Worm (Caenorhabditis elegans) whole organism, L1 larva: ENCODE data around the gene fbxa-209.

ENCODE experiments used
- C16A3.4 ChIP-seq: fragments of 150-350 bp; optimal IDR thresholded peaks from 2 replicates; lab custom pipeline; 2014; ENCODE audit warnings: missing biosample characterization, missing genetic modification characterization
- C34B4.2 ChIP-seq: sonication (generic microtip); optimal IDR thresholded peaks from 2 replicates; lab custom pipeline; 2017; ENCODE audit warnings: mild to moderate bottlenecking, missing genetic modification characterization, missing compliant biosample characterization
- F16B12.6 ChIP-seq: fragments of 150-350 bp; optimal IDR thresholded peaks from 2 replicates; lab custom pipeline; 2014; ENCODE audit warnings: missing biosample characterization, missing genetic modification characterization
- Y116A8C.19 ChIP-seq: sonication (generic microtip); optimal IDR thresholded peaks from 2 replicates; lab custom pipeline; 2016; ENCODE audit warnings: missing compliant biosample characterization, missing genetic modification characterization, borderline replicate concordance
- aha-1 ChIP-seq: fragments of 150-350 bp; optimal IDR thresholded peaks from 2 replicates; lab custom pipeline; 2014; ENCODE audit warnings: missing biosample characterization, missing genetic modification characterization
- alr-1 ChIP-seq: fragments of 200-800 bp; sonication (Bioruptor generic); optimal IDR thresholded peaks from 2 replicates; lab custom pipeline; 2018; ENCODE audit warnings: borderline replicate concordance, mild to moderate bottlenecking, missing genetic modification characterization, missing compliant biosample characterization
- aly-2 ChIP-seq: fragments of 150-350 bp; optimal IDR thresholded peaks from 2 replicates; lab custom pipeline; 2014; ENCODE audit warnings: missing biosample characterization, missing genetic modification characterization
- blmp-1 ChIP-seq: fragments of 150-350 bp; optimal IDR thresholded peaks from 2 replicates; lab custom pipeline; 2014; ENCODE audit warnings: missing biosample characterization, missing genetic modification characterization
- ceh-88 ChIP-seq: fragments of 200-800 bp; sonication (Bioruptor generic); IDR thresholded peaks from 2 replicates; pipeline ENCODE4 v1.3.6; 2022; ENCODE audit warnings: missing genetic modification characterization, missing compliant biosample characterization
- ceh-90 ChIP-seq: sonication (generic microtip); optimal IDR thresholded peaks from 2 replicates; lab custom pipeline; 2016; ENCODE audit warnings: missing genetic modification characterization, missing compliant biosample characterization
- dpl-1 ChIP-seq, 3 experiments: fragments of 150-350 bp in 2 of 3; sonication (generic microtip) in 1 of 3; optimal IDR thresholded peaks; 2 replicates each; lab custom pipeline; 2014 to 2017; ENCODE audit warnings: missing biosample characterization in 3 of 3, missing genetic modification characterization in 3 of 3, missing genetic modification reagents in 3 of 3
- efl-1 ChIP-seq, 4 experiments: fragments of 150-350 bp; optimal IDR thresholded peaks in 3 of 4; peaks in 1 of 4; 1 replicate in 1 of 4; 2 replicates in 3 of 4; lab custom pipeline; 2014; ENCODE audit warnings: missing biosample characterization in 2 of 4, missing genetic modification characterization in 2 of 4, missing genetic modification reagents in 2 of 4
- efl-3 ChIP-seq: fragments of 200-800 bp; sonication (Bioruptor generic); optimal IDR thresholded peaks from 2 replicates; lab custom pipeline; 2018; ENCODE audit warnings: mild to moderate bottlenecking, missing genetic modification characterization, missing compliant biosample characterization
- egl-27 ChIP-seq, 2 experiments: fragments of 150-350 bp in 1 of 2; sonication (generic microtip); optimal IDR thresholded peaks; 3 replicates each; lab custom pipeline; 2017 to 2018; ENCODE audit warnings: missing biosample characterization in 2 of 2, missing genetic modification characterization in 2 of 2, missing genetic modification reagents in 2 of 2
- fkh-4 ChIP-seq: sonication (generic microtip); optimal IDR thresholded peaks from 2 replicates; lab custom pipeline; 2016; ENCODE audit warnings: missing compliant biosample characterization, missing genetic modification characterization, borderline replicate concordance
- fkh-8 ChIP-seq: sonication (generic microtip); optimal IDR thresholded peaks from 2 replicates; lab custom pipeline; 2016; ENCODE audit warnings: mild to moderate bottlenecking, missing genetic modification characterization, missing compliant biosample characterization
- fos-1 ChIP-seq: fragments of 150-350 bp; optimal IDR thresholded peaks from 2 replicates; lab custom pipeline; 2014; ENCODE audit warnings: missing biosample characterization, missing genetic modification characterization
- grh-1 ChIP-seq: fragments of 200-800 bp; sonication (Bioruptor generic); IDR thresholded peaks from 2 replicates; pipeline ENCODE4 v1.3.6; 2022; ENCODE audit warnings: missing genetic modification reagents, missing genetic modification characterization, missing compliant biosample characterization
- lin-13 ChIP-seq: fragments of 150-350 bp; optimal IDR thresholded peaks from 2 replicates; lab custom pipeline; 2014; ENCODE audit warnings: missing biosample characterization, missing genetic modification reagents, missing genetic modification characterization
- lin-15B ChIP-seq: fragments of 150-350 bp; sonication (generic microtip); optimal IDR thresholded peaks from 3 replicates; lab custom pipeline; 2014; ENCODE audit warnings: missing biosample characterization, missing genetic modification characterization
- lin-35 ChIP-seq, 2 experiments: fragments of 150-350 bp; optimal IDR thresholded peaks; 2 replicates each; lab custom pipeline; 2014; ENCODE audit warnings: missing biosample characterization in 2 of 2, missing genetic modification characterization in 2 of 2, missing genetic modification reagents in 2 of 2
- mab-9 ChIP-seq: fragments of 200-800 bp; sonication (Bioruptor generic); IDR thresholded peaks from 2 replicates; pipeline ENCODE4 v1.3.6; 2022; ENCODE audit warnings: missing genetic modification reagents, missing genetic modification characterization, missing compliant biosample characterization
- mef-2 ChIP-seq: fragments of 150-350 bp; optimal IDR thresholded peaks from 2 replicates; lab custom pipeline; 2014; ENCODE audit warnings: missing biosample characterization, missing genetic modification characterization
- nhr-11 ChIP-seq: fragments of 150-350 bp; optimal IDR thresholded peaks from 2 replicates; lab custom pipeline; 2014; ENCODE audit warnings: missing biosample characterization, missing genetic modification characterization
- nhr-12 ChIP-seq: sonication (generic microtip); optimal IDR thresholded peaks from 2 replicates; lab custom pipeline; 2017; ENCODE audit warnings: missing biosample characterization, missing genetic modification characterization
- nhr-19 ChIP-seq: fragments of 200-800 bp; sonication (Bioruptor generic); conservative IDR thresholded peaks from 2 replicates; pipeline ENCODE4 v1.3.6; 2022; ENCODE audit warnings: missing genetic modification characterization, missing compliant biosample characterization
- nhr-20 ChIP-seq: sonication (generic microtip); optimal IDR thresholded peaks from 2 replicates; lab custom pipeline; 2016; ENCODE audit warnings: mild to moderate bottlenecking, missing genetic modification characterization, missing compliant biosample characterization
- nhr-237 ChIP-seq: fragments of 150-350 bp; optimal IDR thresholded peaks from 2 replicates; lab custom pipeline; 2014; ENCODE audit warnings: missing biosample characterization, missing genetic modification characterization
- nhr-71 ChIP-seq: sonication (generic microtip); optimal IDR thresholded peaks from 2 replicates; lab custom pipeline; 2016; ENCODE audit warnings: mild to moderate bottlenecking, missing genetic modification characterization, moderate library complexity, missing compliant biosample characterization
- nhr-76 ChIP-seq: sonication (generic microtip); optimal IDR thresholded peaks from 2 replicates; lab custom pipeline; 2017; ENCODE audit warnings: missing biosample characterization, missing genetic modification characterization
- nhr-85 ChIP-seq: sonication (generic microtip); peaks from one replicate; lab custom pipeline; 2016; ENCODE audit warnings: missing genetic modification characterization, inconsistent platforms, missing compliant biosample characterization
- nhr-90 ChIP-seq: sonication (generic microtip); optimal IDR thresholded peaks from 2 replicates; lab custom pipeline; 2016; ENCODE audit warnings: mild to moderate bottlenecking, missing genetic modification characterization, missing compliant biosample characterization; ENCODE audit not compliant: poor library complexity
- pqm-1 ChIP-seq: sonication (generic microtip); optimal IDR thresholded peaks from 3 replicates; lab custom pipeline; 2017; ENCODE audit warnings: missing biosample characterization, missing genetic modification characterization
- rnt-1 ChIP-seq: sonication (generic microtip); optimal IDR thresholded peaks from 2 replicates; lab custom pipeline; 2016; ENCODE audit warnings: mild to moderate bottlenecking, missing genetic modification characterization, moderate library complexity, missing compliant biosample characterization
- skn-1 ChIP-seq: fragments of 150-350 bp; optimal IDR thresholded peaks from 2 replicates; lab custom pipeline; 2014; ENCODE audit warnings: missing biosample characterization, missing genetic modification characterization
- sptf-1 ChIP-seq: fragments of 150-350 bp; optimal IDR thresholded peaks from 2 replicates; lab custom pipeline; 2014; ENCODE audit warnings: missing biosample characterization, missing genetic modification characterization
- sup-37 ChIP-seq: fragments of 200-800 bp; sonication (Bioruptor generic); optimal IDR thresholded peaks from 2 replicates; lab custom pipeline; 2018; ENCODE audit warnings: mild to moderate bottlenecking, missing genetic modification characterization, missing compliant biosample characterization
- swsn-7 ChIP-seq: sonication (generic microtip); optimal IDR thresholded peaks from 2 replicates; lab custom pipeline; 2016; ENCODE audit warnings: missing genetic modification characterization, missing compliant biosample characterization
- tlp-1 ChIP-seq: fragments of 150-350 bp; optimal IDR thresholded peaks from 2 replicates; lab custom pipeline; 2014; ENCODE audit warnings: missing biosample characterization, missing genetic modification characterization
- unc-130 ChIP-seq: fragments of 150-350 bp; optimal IDR thresholded peaks from 2 replicates; lab custom pipeline; 2017; ENCODE audit warnings: missing biosample characterization, missing genetic modification characterization, inconsistent platforms
- unc-86 ChIP-seq: sonication (generic microtip); optimal IDR thresholded peaks from 2 replicates; lab custom pipeline; 2016; ENCODE audit warnings: missing genetic modification characterization, missing compliant biosample characterization
- unc-98 ChIP-seq: fragments of 200-800 bp; sonication (Bioruptor generic); IDR thresholded peaks from 2 replicates; pipeline ENCODE4 v1.3.6; 2022; ENCODE audit warnings: missing genetic modification characterization, missing compliant biosample characterization
- vab-15 ChIP-seq: sonication (generic microtip); optimal IDR thresholded peaks from 2 replicates; lab custom pipeline; 2017; ENCODE audit warnings: missing genotype, mild to moderate bottlenecking, missing genetic modification characterization, missing compliant biosample characterization
- zag-1 ChIP-seq: fragments of 150-350 bp; optimal IDR thresholded peaks from 2 replicates; lab custom pipeline; 2014; ENCODE audit warnings: missing biosample characterization, missing genetic modification characterization
- zip-4 ChIP-seq: fragments of 200-800 bp; sonication (Bioruptor generic); optimal IDR thresholded peaks from 2 replicates; lab custom pipeline; 2018; ENCODE audit warnings: mild to moderate bottlenecking, missing genetic modification characterization, moderate library complexity, missing compliant biosample characterization
- ztf-4 ChIP-seq: fragments of 150-350 bp; optimal IDR thresholded peaks from 2 replicates; lab custom pipeline; 2014; ENCODE audit warnings: missing biosample characterization, missing genetic modification characterization

Gene fbxa-209

DNA sequence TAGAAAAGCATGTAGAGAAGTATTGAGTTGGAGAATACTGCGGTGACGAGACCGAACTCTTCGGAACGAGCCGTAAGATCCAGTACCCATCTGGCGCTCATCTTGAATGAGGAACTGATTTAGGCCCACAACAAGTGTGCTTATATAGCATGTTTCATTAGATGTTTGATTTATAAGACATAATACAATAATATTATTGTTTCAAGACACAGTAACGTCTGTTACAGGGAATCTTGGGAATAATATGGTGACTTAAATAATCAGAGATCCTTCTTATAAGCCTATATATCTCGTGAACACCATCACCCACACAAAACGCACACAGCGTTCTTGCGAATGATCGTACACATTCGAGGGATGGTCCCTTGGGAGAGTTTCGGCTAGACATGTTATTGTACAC, 43.1 kb downstream of the fbxa-209 start, which contains the start of gene str-88:
str-88 (minus strand) TSS at position 101 of the 400 bp plus-strand sequence.
- TF ChIP-seq nhr-90 (tag; lab: Kevin White, UChicago) (no peak), dpl-1 (GFP tag; optimal IDR thresholded peaks at IDR 0.05; lab: Kevin White, UChicago) (no peak), fos-1 (tag; lab: Kevin White, UChicago) (no peak), lin-35 (GFP tag; optimal IDR thresholded peaks at IDR 0.05; lab: Kevin White, UChicago) (no peak), Y116A8C.19 (no peak), unc-98 (no peak), fkh-4 (tag; lab: Kevin White, UChicago) (no peak), ceh-90 (tag; lab: Kevin White, UChicago) (no peak), alr-1 (tag; lab: Kevin White, UChicago) (no peak), ztf-4 (no peak), unc-86 (tag; lab: Kevin White, UChicago) (no peak), lin-13 (GFP tag; lab: Kevin White, UChicago) (no peak), nhr-85 (tag; lab: Kevin White, UChicago) (no peak), vab-15 (tag; lab: Kevin White, UChicago) (no peak), pqm-1 (no peak), tlp-1 (no peak), egl-27 (tag; optimal IDR thresholded peaks at IDR 0.05; lab: Kevin White, UChicago) (no peak), skn-1 (tag; lab: Kevin White, UChicago) (no peak), C16A3.4 (no peak), lin-15B (tag; lab: Kevin White, UChicago) (no peak)

DNA sequence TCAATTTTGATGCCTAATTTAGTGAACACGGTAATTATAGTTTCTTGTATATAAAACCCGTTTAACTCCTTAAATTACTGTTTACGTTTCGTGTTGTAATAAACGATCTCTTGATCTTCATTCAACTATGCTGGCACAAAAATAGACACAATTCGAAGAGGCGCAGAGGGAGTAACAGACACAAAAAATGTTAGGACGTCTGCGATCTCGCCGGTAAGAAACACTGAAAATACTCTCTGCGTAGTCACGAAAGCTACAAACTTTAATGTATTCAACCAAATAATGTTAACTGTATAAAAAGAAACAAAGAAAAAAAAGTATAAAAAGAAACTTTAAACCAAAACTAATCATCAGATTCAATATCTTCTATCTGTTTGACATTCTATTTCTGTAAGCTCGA, 46.0 kb downstream of the fbxa-209 start, which contains the start of gene dhs-23:
dhs-23 (plus strand) TSS at position 363 of the 400 bp plus-strand sequence.
- TF ChIP-seq swsn-7 (tag; lab: Kevin White, UChicago) (no peak), efl-1 (optimal IDR thresholded peaks at IDR 0.05; lab: Kevin White, UChicago) (no peak), efl-1 (GFP tag; optimal IDR thresholded peaks at IDR 0.05 in 1 of 2; lab: Kevin White, UChicago) (peak in 1 of 2 experiments; percentile 29), fkh-8 (no peak), C16A3.4 (no peak), nhr-20 (tag; lab: Kevin White, UChicago) (peak; percentile 54), fos-1 (tag; lab: Kevin White, UChicago) (no peak), blmp-1 (tag; lab: Kevin White, UChicago) (no peak), nhr-12 (tag; lab: Kevin White, UChicago) (no peak), sup-37 (GFP tag; lab: Kevin White, UChicago) (no peak), sptf-1 (tag; lab: Kevin White, UChicago) (no peak), zag-1 (tag; lab: Kevin White, UChicago) (no peak), lin-13 (GFP tag; lab: Kevin White, UChicago) (no peak), aha-1 (tag; lab: Kevin White, UChicago) (no peak), nhr-76 (tag; lab: Kevin White, UChicago) (no peak)

DNA sequence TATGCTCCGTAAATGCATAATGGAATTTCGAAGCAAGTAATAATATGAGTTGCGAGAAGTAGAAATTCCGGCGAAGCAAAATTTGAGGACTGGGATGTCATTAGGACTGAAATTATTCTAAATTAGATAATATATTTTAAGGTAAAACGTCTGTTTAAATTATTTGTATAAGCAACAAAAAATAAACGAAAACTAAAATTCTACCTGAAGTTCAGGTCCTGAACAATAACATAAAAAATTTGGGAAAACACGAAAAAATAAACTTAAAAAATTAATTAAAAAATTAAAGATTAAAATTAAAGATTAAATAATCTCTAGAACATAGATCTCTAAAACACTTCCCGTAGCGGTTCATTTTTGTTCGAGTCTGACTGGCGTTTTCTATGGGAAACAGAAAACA, 47.0 kb downstream of the fbxa-209 start, which contains the start of gene srh-251:
srh-251 (minus strand) TSS at position 101 of the 400 bp plus-strand sequence.
- no peak for TF ChIP-seq unc-130
- TF ChIP-seq rnt-1 (tag; lab: Kevin White, UChicago), result no peak
- TF ChIP-seq lin-15B (tag; lab: Kevin White, UChicago), result no peak
- TF ChIP-seq nhr-76 (tag; lab: Kevin White, UChicago), result no peak
- TF ChIP-seq mab-9 (GFP tag; lab: Robert Waterston, UW), result no peak
- TF ChIP-seq F16B12.6, result no peak
- TF ChIP-seq fkh-4 (tag; lab: Kevin White, UChicago), result no peak
- TF ChIP-seq pqm-1, result no peak
- no peak for TF ChIP-seq grh-1 (GFP tag; lab: Robert Waterston, UW)
- no peak for TF ChIP-seq C34B4.2 (tag; lab: Kevin White, UChicago)
- TF ChIP-seq, all 84 proteins: peak for 0

DNA sequence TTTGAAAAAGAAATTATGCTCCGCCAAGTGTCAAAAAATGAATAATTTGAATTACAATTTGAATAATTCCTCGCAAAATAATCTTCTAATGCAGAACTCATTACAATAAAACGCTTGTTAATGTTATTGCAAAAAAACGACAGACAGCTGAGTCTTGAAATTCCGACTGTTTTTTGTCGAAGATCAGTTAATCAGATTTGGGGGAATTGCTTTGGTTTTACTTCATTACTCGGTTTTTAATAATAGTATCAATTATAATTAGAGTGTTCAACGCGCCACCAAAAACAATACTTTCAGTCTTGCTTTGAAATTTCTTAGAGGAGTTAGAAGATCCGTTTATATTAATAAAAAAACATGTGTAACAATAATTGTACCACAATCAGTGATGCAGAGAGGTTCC, 48.9 kb downstream of the fbxa-209 start, which contains the start of gene srh-122:
srh-122 (minus strand) TSS at position 101 of the 400 bp plus-strand sequence.
- no peak for TF ChIP-seq dpl-1 (GFP tag; optimal IDR thresholded peaks at IDR 0.05; lab: Kevin White, UChicago)
- no peak for TF ChIP-seq efl-3 (GFP tag; lab: Kevin White, UChicago)
- TF ChIP-seq aly-2 (tag; lab: Kevin White, UChicago), result no peak
- TF ChIP-seq mab-9 (GFP tag; lab: Robert Waterston, UW), result no peak
- no peak for TF ChIP-seq Y116A8C.19
- TF ChIP-seq ceh-88, result no peak
- no peak for TF ChIP-seq C16A3.4
- no peak for TF ChIP-seq nhr-11 (tag; lab: Kevin White, UChicago)
- TF ChIP-seq sup-37 (GFP tag; lab: Kevin White, UChicago), result no peak
- no peak for TF ChIP-seq nhr-19 (GFP tag; lab: Robert Waterston, UW)
- TF ChIP-seq mef-2 (tag; lab: Kevin White, UChicago), result no peak
- no peak for TF ChIP-seq nhr-237 (tag; lab: Kevin White, UChicago)
- no peak for TF ChIP-seq nhr-12 (tag; lab: Kevin White, UChicago)
- no peak for TF ChIP-seq zip-4 (GFP tag; lab: Kevin White, UChicago)
- no peak for TF ChIP-seq nhr-71 (tag; lab: Kevin White, UChicago)
- TF ChIP-seq egl-27 (tag; optimal IDR thresholded peaks at IDR 0.05; lab: Kevin White, UChicago), result no peak
- TF ChIP-seq unc-86 (tag; lab: Kevin White, UChicago), result no peak
